Fruit fly (Drosophila melanogaster): ENCODE data around the gene Whamy.

Gene Whamy

DNA sequence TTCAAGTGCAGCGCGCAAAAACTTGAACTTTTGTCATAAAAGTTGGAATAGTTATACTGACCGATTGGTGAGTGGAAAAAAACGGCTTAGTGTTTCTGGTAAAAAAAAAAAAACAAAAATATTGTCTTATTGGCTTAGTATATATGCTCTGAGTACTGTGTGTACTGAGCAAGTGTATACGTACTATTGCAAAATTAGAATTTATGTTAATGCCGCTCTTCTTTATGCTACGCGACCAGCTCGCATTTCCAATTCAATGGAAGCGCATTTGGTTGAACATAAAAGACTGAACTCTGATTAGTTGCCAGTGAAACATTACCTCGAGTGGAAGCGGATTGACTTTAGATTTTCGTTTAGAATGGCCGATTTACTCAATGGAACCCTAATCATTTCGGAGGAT lies 38.2 kb upstream of the Whamy start, which contains the start of gene CG8534 (continued):
- no peak for TF ChIP-seq eve (GFP tag; optimal IDR thresholded peaks at IDR 0.05)
- no peak for TF ChIP-seq CG42726 (GFP tag; IDR thresholded peaks at IDR 0.05; ENCODE audit: partially characterized antibody)
- TF ChIP-seq wor (GFP tag; IDR thresholded peaks at IDR 0.05), result no peak
- no peak for TF ChIP-seq croc (GFP tag; conservative IDR thresholded peaks at IDR 0.05)
- no peak for TF ChIP-seq sr (GFP tag; IDR thresholded peaks at IDR 0.05)
- TF ChIP-seq CG16779 (GFP tag; IDR thresholded peaks at IDR 0.05), result no peak

DNA sequence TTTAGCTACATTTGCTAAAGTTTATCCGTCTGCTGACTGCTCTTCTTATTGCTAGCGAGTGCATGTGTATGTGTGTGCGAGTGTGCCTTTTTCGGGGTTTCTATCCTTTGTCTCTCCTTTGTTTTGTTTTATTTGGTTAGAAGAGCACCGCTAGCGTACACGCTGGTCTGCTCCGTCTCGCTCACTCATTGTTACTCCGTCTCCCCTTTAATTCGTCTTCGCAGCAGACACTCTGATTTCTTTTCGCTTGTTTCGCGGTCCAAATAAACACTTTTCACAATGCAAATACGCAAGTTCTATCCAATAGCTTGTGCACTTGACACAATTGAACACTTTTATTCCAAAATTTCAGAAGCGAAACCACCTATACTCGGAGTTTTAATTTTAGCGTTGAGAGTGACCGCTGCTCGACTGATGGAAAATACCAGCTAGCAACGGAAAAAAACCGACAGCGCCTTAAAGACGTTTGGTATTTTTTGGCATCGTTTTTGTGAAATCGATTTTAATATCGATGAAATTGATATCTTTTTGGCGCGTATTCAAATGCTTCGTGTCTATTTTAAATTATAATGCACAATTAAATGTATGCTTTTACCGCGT lies 34.8 kb upstream of the Whamy start, which contains the start of gene FBXO11:
TSS of gene FBXO11 (minus strand) at position 423 of the 600 bp plus-strand sequence.
- TF ChIP-seq Dref (GFP tag; IDR thresholded peaks at IDR 0.05) (peak; percentile 83), CG16813 (GFP tag; IDR thresholded peaks at IDR 0.05; ENCODE audit: partially characterized antibody) (peak; percentile 18; the same call in 1 of the 3 replicates), prd (optimal IDR thresholded peaks at IDR 0.05) (no peak), prd (GFP tag; IDR thresholded peaks at IDR 0.05) (no peak), CG9437 (GFP tag; optimal IDR thresholded peaks at IDR 0.05) (no peak), wek (GFP tag; optimal IDR thresholded peaks at IDR 0.05) (peak; percentile 23), Doc3 (GFP tag; IDR thresholded peaks at IDR 0.05; ENCODE audit: partially characterized antibody) (no peak), CHES-1-like (GFP tag; optimal IDR thresholded peaks at IDR 0.05) (peak; percentile 58), CG14014 (GFP tag; IDR thresholded peaks at IDR 0.05) (no peak; the same call in 1 of the 2 replicates), ERR (GFP tag; optimal IDR thresholded peaks at IDR 0.05) (no peak), CG31388 (GFP tag; optimal IDR thresholded peaks at IDR 0.05) (no peak), CG3726 (GFP tag; IDR thresholded peaks at IDR 0.05) (no peak), Optix (GFP tag; IDR thresholded peaks at IDR 0.05) (no peak), D (optimal IDR thresholded peaks at IDR 0.05) (peak; percentile 96), D (GFP tag; optimal IDR thresholded peaks at IDR 0.05) (peak; percentile 61), CG3847 (GFP tag; IDR thresholded peaks at IDR 0.05) (no peak), unc-4 (GFP tag; IDR thresholded peaks at IDR 0.05; ENCODE audit: partially characterized antibody) (peak; percentile 65), eyg (GFP tag; optimal IDR thresholded peaks at IDR 0.05) (no peak), NC2β (GFP tag; optimal IDR thresholded peaks at IDR 0.05) (peak; percentile 7), ab (GFP tag; optimal IDR thresholded peaks at IDR 0.05) (no peak), CG34422 (GFP tag; IDR thresholded peaks at IDR 0.05) (peak; percentile 79; the same call in 1 of the 3 replicates), gce (GFP tag; IDR thresholded peaks at IDR 0.05) (no peak), CG8478 (optimal IDR thresholded peaks at IDR 0.05) (peak; percentile 95), CG9797 (GFP tag; optimal IDR thresholded peaks at IDR 0.05) (peak; percentile 89), sens-2 (GFP tag; IDR thresholded peaks at IDR 0.05) (no peak), CG12219 (GFP tag; optimal IDR thresholded peaks at IDR 0.05) (no peak), Opbp (GFP tag; IDR thresholded peaks at IDR 0.05; ENCODE audit: partially characterized antibody) (0 out of 3 replicates have a peak, but pooled peaks have one; percentile 34), Drgx (GFP tag; IDR thresholded peaks at IDR 0.05) (peak; percentile 76), Sry-β (GFP tag; optimal IDR thresholded peaks at IDR 0.05) (no peak), hkb (optimal IDR thresholded peaks at IDR 0.05) (peak; percentile 72), hkb (GFP tag; IDR thresholded peaks at IDR 0.05) (no peak), CG7839 (tag; optimal IDR thresholded peaks at IDR 0.05) (no peak), Hr78 (GFP tag; optimal IDR thresholded peaks at IDR 0.05) (no peak), amos (GFP tag; IDR thresholded peaks at IDR 0.05; ENCODE audit: partially characterized antibody) (peak; percentile 36; the same call in 1 of the 2 replicates), Asciz (GFP tag; optimal IDR thresholded peaks at IDR 0.05) (no peak), BEAF-32 (GFP tag; optimal IDR thresholded peaks at IDR 0.05) (peak; percentile 67), CG12659 (GFP tag; optimal IDR thresholded peaks at IDR 0.05) (peak; percentile 69), CG43689 (GFP tag; IDR thresholded peaks at IDR 0.05) (no peak), Hr51 (GFP tag; optimal IDR thresholded peaks at IDR 0.05) (no peak), CG18599 (GFP tag; optimal IDR thresholded peaks at IDR 0.05) (no peak), CG11398 (GFP tag; optimal IDR thresholded peaks at IDR 0.05) (no peak), C15 (GFP tag; IDR thresholded peaks at IDR 0.05) (no peak), CG32767 (GFP tag; IDR thresholded peaks at IDR 0.05) (no peak)

Data from whole organism, embryonic.